Fruit fly (Drosophila melanogaster) whole organism, embryonic: ENCODE measurements around the gene Helz.

Source experiments
- BEAF-32 ChIP-seq: fragments of 200-800 bp; sonication (Bioruptor generic); optimal IDR thresholded peaks from 3 replicates; lab custom pipeline; 2017; ENCODE audit warnings: missing biosample characterization, missing genetic modification characterization, mild to moderate bottlenecking, moderate library complexity, missing genetic modification reagents
- CG10147 ChIP-seq: fragments of 200-800 bp; sonication (Bioruptor generic); optimal IDR thresholded peaks from 2 replicates; lab custom pipeline; 2019; ENCODE audit warnings: missing biosample characterization, mild to moderate bottlenecking, missing genetic modification characterization, moderate library complexity
- CG17829 ChIP-seq: fragments of 200-800 bp; optimal IDR thresholded peaks from 2 replicates; lab custom pipeline; 2019; ENCODE audit warnings: missing biosample characterization, mild to moderate bottlenecking, missing genetic modification characterization, moderate library complexity
- CG1832 ChIP-seq: fragments of 200-800 bp; sonication (Bioruptor generic); optimal IDR thresholded peaks from 2 replicates; lab custom pipeline; 2017; ENCODE audit warnings: missing biosample characterization, mild to moderate bottlenecking, missing genetic modification characterization, inconsistent platforms
- CG31388 ChIP-seq: fragments of 200-800 bp; sonication (Bioruptor generic); optimal IDR thresholded peaks from 2 replicates; lab custom pipeline; 2016; ENCODE audit warnings: missing biosample characterization, missing genetic modification characterization
- CG4617 ChIP-seq: fragments of 200-800 bp; sonication (Bioruptor generic); optimal IDR thresholded peaks from 3 replicates; lab custom pipeline; 2016; ENCODE audit warnings: missing biosample characterization, missing genetic modification characterization, borderline replicate concordance
- CG9437 ChIP-seq: fragments of 200-800 bp; sonication (Bioruptor generic); optimal IDR thresholded peaks from 2 replicates; lab custom pipeline; 2018; ENCODE audit warnings: missing biosample characterization, mild to moderate bottlenecking, missing genetic modification characterization
- CG9609 ChIP-seq: fragments of 200-800 bp; sonication (Bioruptor generic); optimal IDR thresholded peaks from 3 replicates; lab custom pipeline; 2016; ENCODE audit warnings: missing biosample characterization, missing genetic modification characterization
- Ravus ChIP-seq: fragments of 200-800 bp; sonication (Bioruptor generic); IDR thresholded peaks from 2 replicates; pipeline ENCODE4 v1.3.6; 2022; ENCODE audit warnings: missing biosample characterization, missing genetic modification characterization
- Rfx ChIP-seq: fragments of 200-800 bp; sonication (Bioruptor generic); IDR thresholded peaks from 2 replicates; pipeline ENCODE4 v1.3.6; 2022; ENCODE audit warnings: missing biosample characterization, missing genetic modification characterization
- Tbp ChIP-seq: fragments of >200 bp; optimal IDR thresholded peaks from 2 replicates; lab custom pipeline; 2018; ENCODE audit warnings: missing biosample characterization, missing genetic modification characterization
- Trl ChIP-seq, 3 experiments: fragments of >200 bp in 2 of 3; fragments of 200-800 bp in 1 of 3; sonication (Bioruptor generic) in 1 of 3; optimal IDR thresholded peaks; 2 replicates in 1 of 3; 3 replicates in 2 of 3; lab custom pipeline; 2016 to 2017; ENCODE audit warnings: missing biosample characterization in 1 of 3, missing genetic modification characterization in 1 of 3
- Vsx1 ChIP-seq: fragments of 200-800 bp; sonication (Bioruptor generic); optimal IDR thresholded peaks from 2 replicates; lab custom pipeline; 2017; ENCODE audit warnings: missing biosample characterization, mild to moderate bottlenecking, missing genetic modification characterization, missing genetic modification reagents
- ara ChIP-seq: fragments of 200-800 bp; sonication (Bioruptor generic); IDR thresholded peaks from 2 replicates; pipeline ENCODE4 v1.3.6; 2022; ENCODE audit warnings: missing biosample characterization, missing genetic modification characterization
- bsh ChIP-seq, 2 experiments: fragments of 200-800 bp; sonication (Bioruptor generic); optimal IDR thresholded peaks; 2 replicates each; lab custom pipeline; 2017 to 2018; ENCODE audit warnings: mild to moderate bottlenecking in 2 of 2, missing biosample characterization in 2 of 2, missing genetic modification characterization in 2 of 2, moderate library complexity in 1 of 2
- fd102C ChIP-seq: fragments of 200-800 bp; sonication (Bioruptor generic); optimal IDR thresholded peaks from 2 replicates; lab custom pipeline; 2018; ENCODE audit warnings: missing biosample characterization, mild to moderate bottlenecking, missing genetic modification characterization, moderate library complexity
- insv ChIP-seq, 2 experiments: fragments of 200-800 bp; sonication (Bioruptor generic); optimal IDR thresholded peaks; 3 replicates each; lab custom pipeline; 2016 to 2018; ENCODE audit warnings: missing biosample characterization in 2 of 2, missing genetic modification characterization in 2 of 2
- mirr ChIP-seq: fragments of 200-800 bp; sonication (Bioruptor generic); optimal IDR thresholded peaks from 3 replicates; lab custom pipeline; 2018; ENCODE audit warnings: missing biosample characterization, mild to moderate bottlenecking, missing genetic modification characterization
- sna ChIP-seq: fragments of 200-800 bp; sonication (Bioruptor generic); IDR thresholded peaks from 2 replicates; pipeline ENCODE4 v1.3.6; 2022; ENCODE audit warnings: missing biosample characterization, missing genetic modification characterization; ENCODE audit not compliant: partially characterized antibody
- ssp ChIP-seq: fragments of 200-800 bp; sonication (Bioruptor generic); IDR thresholded peaks from 2 replicates; pipeline ENCODE4 v1.3.6; 2022; ENCODE audit warnings: missing biosample characterization, missing genetic modification characterization

Gene Helz

DNA sequence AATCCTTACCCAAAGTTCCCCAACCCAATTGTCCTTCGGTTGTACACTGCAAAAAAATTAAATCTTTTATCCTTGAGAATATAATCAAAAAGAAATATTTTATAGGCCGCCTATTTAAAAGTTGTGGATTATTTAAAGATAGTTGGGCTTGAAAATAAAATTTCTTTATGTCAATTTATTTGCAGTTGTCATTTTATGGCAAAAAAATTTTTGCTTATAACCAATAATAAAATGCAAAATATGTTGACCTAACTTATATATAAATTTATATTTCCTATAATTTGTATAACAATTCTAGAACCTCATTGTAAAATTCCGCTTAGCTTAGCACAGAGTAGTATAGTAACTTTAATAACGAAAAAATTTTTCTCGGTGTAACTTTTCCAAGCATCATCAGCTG, 57.7 kb downstream of the Helz start (continued):
- TF ChIP-seq insv (GFP tag; optimal IDR thresholded peaks at IDR 0.05; lab: Kevin White, UChicago) (no peak), mirr (GFP tag; lab: Kevin White, UChicago) (no peak), CG9609 (GFP tag; lab: Kevin White, UChicago) (no peak), Ravus (no peak), CG17829 (tag; lab: Kevin White, UChicago) (no peak), Rfx (GFP tag; lab: Robert Waterston, UW) (no peak), CG1832 (no peak), bsh (GFP tag; optimal IDR thresholded peaks at IDR 0.05; lab: Kevin White, UChicago) (no peak), BEAF-32 (GFP tag; lab: Kevin White, UChicago) (no peak), CG9437 (peak; percentile 28), Trl (optimal IDR thresholded peaks at IDR 0.05; lab: Kevin White, UChicago) (no peak), Trl (GFP tag; optimal IDR thresholded peaks at IDR 0.05; lab: Kevin White, UChicago) (no peak), CG4617 (GFP tag; lab: Kevin White, UChicago) (no peak), ara (GFP tag; lab: Robert Waterston, UW) (no peak), fd102C (no peak), sna (GFP tag; lab: Robert Waterston, UW) (no peak), Vsx1 (GFP tag; lab: Kevin White, UChicago) (no peak), CG31388 (no peak), Tbp (no peak), CG10147 (GFP tag; lab: Kevin White, UChicago) (peak; percentile 48), ssp (no peak)
